Fruit fly (Drosophila melanogaster): ENCODE data around the gene CG31418.

CG31418 gene

dm6 chr3R:17283495-17283894 is at the start of gene CG31418:
TSS of gene CG31418 (plus strand) at chr3R:17283795.
- TF ChIP-seq CTCF (optimal IDR thresholded peaks at IDR 0.05) (no peak), CG8478 (optimal IDR thresholded peaks at IDR 0.05) (no peak)

DNA sequence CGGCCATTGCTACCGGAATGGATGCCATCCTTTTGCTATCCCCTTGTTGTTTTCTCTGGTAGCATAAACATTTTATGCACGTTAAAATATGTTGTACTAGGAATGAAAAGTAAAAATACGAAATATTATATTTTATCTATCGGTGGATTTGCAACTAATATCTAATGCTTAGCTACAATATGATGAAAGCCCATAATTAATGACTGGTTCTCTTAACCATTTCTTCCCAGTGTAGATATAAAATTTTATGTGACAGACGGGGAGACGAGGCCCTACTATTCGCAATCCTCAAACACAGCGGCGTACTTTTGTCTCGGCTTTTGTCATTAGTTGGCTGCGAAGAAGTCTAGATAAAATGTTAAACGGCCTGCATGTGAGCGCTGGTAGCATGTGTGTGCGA is 46.7 kb upstream of the CG31418 start:
- TF ChIP-seq CG8478 (optimal IDR thresholded peaks at IDR 0.05) (no peak), CTCF (optimal IDR thresholded peaks at IDR 0.05) (no peak)

- no peak for TF ChIP-seq CG8478 (optimal IDR thresholded peaks at IDR 0.05)
- TF ChIP-seq CTCF (optimal IDR thresholded peaks at IDR 0.05): no peak
These were observed 35.9 kb upstream of the CG31418 start for dm6 chr3R:17247699-17248098.

- no peak for TF ChIP-seq CG8478 (optimal IDR thresholded peaks at IDR 0.05)
- no peak for TF ChIP-seq CTCF (optimal IDR thresholded peaks at IDR 0.05)
These were observed 34.4 kb upstream of the CG31418 start for dm6 chr3R:17249233-17249632.

DNA sequence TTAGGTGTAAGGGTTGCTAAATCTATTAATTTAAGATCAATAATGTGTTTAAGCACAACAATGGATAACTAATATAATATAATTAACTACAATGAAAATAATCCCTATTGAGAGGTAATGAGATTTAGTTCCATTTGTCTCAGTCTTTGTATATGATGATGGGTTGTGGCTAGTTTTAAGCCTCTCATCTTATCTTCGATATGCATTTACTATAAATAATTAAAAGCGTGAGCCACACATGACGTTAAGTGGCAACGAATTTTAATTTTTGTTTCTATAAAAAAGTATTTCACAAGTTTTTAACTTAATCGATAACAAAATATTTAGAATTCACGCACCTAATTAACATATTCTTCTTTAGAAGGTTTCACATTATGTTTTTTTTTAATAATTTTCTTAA is 32.3 kb upstream of the CG31418 start:
- TF ChIP-seq CG8478 (optimal IDR thresholded peaks at IDR 0.05) (no peak), CTCF (optimal IDR thresholded peaks at IDR 0.05) (no peak)

dm6 chr3R:17254029-17254428 is 29.6 kb upstream of the CG31418 start, which contains the start of gene CG44259:
TSS of gene CG44259 (minus strand) at chr3R:17254129.
- TF ChIP-seq CTCF (optimal IDR thresholded peaks at IDR 0.05) (no peak), CG8478 (optimal IDR thresholded peaks at IDR 0.05) (no peak)

dm6 chr3R:17264949-17265348 is 18.6 kb upstream of the CG31418 start, which contains the start of the genes beat-IIb and CG44257:
TSS of gene beat-IIb (minus strand) at chr3R:17265049.
TSS of gene CG44257 (plus strand) at chr3R:17265278.
- TF ChIP-seq CTCF (optimal IDR thresholded peaks at IDR 0.05) (no peak), CG8478 (optimal IDR thresholded peaks at IDR 0.05) (no peak)

dm6 chr3R:17284348-17284747 is 753 bp downstream of the CG31418 start, which contains the start of gene CG31419:
TSS of gene CG31419 (plus strand) at chr3R:17284648.
- TF ChIP-seq CG8478 (optimal IDR thresholded peaks at IDR 0.05) (no peak), CTCF (optimal IDR thresholded peaks at IDR 0.05) (no peak)

dm6 chr3R:17289059-17289458 is 5.5 kb downstream of the CG31418 start:
- no peak for TF ChIP-seq CTCF (optimal IDR thresholded peaks at IDR 0.05)
- no peak for TF ChIP-seq CG8478 (optimal IDR thresholded peaks at IDR 0.05)

Data from S2 (cell line).